Worm (Caenorhabditis elegans) whole organism, mixed stage, embryonic: ENCODE measurements around the gene zipt-17.

Experiments used
- lin-13 ChIP-seq: fragments of 150-350 bp; optimal IDR thresholded peaks from 2 replicates; lab custom pipeline; 2014; ENCODE audit warnings: missing biosample characterization, missing genetic modification characterization
- lsy-2 ChIP-seq: fragments of 150-350 bp; optimal IDR thresholded peaks from 2 replicates; lab custom pipeline; 2014; ENCODE audit warnings: missing biosample characterization, missing genetic modification characterization
- nhr-2 ChIP-seq: fragments of 150-350 bp; optimal IDR thresholded peaks from 2 replicates; lab custom pipeline; 2014; ENCODE audit warnings: missing biosample characterization, missing genetic modification characterization
- nhr-237 ChIP-seq: fragments of 150-350 bp; optimal IDR thresholded peaks from 2 replicates; lab custom pipeline; 2014; ENCODE audit warnings: missing biosample characterization, missing genetic modification characterization
- pha-4 ChIP-seq: fragments of 150-350 bp; optimal IDR thresholded peaks from 2 replicates; lab custom pipeline; 2018; ENCODE audit warnings: missing biosample characterization, missing genetic modification reagents, missing genetic modification characterization
- snpc-4 ChIP-seq: fragments of 150-350 bp; optimal IDR thresholded peaks from 2 replicates; lab custom pipeline; 2014; ENCODE audit warnings: missing biosample characterization, missing genetic modification characterization
- unc-39 ChIP-seq: fragments of 150-350 bp; optimal IDR thresholded peaks from 2 replicates; lab custom pipeline; 2014; ENCODE audit warnings: missing biosample characterization, missing genetic modification characterization
- unc-62 ChIP-seq: fragments of 150-350 bp; optimal IDR thresholded peaks from 2 replicates; lab custom pipeline; 2014; ENCODE audit warnings: missing biosample characterization, missing genetic modification reagents, missing genetic modification characterization

DNA sequence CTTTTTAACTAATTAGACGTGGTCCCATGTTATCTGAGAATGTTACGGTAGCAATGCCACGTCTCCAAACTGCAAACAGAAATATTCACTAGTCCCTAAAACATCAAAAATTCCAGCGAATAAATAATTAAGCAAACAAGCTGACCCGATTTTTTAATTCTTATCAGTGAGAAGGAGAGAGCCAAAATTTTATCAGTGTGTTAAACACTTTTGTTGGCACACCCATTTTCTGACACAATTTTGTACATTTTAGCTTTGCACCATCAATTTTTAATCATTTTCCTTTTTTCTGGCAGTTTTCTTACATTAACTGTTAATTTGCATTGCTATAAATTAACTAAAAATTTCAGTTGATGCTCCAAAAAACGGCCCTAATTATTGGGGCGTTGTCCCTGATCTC, 46.7 kb downstream of the zipt-17 start, which contains the start of gene C49C3.4:
- TF ChIP-seq nhr-237 (tag; lab: Kevin White, UChicago) (no peak), unc-39 (no peak), lsy-2 (tag; lab: Kevin White, UChicago) (no peak), pha-4 (tag; lab: Kevin White, UChicago) (no peak), nhr-2 (no peak), unc-62 (no peak), lin-13 (no peak), snpc-4 (tag; lab: Kevin White, UChicago) (no peak)
